Fruit fly (Drosophila melanogaster) whole organism, embryonic: Measurements from ENCODE around the gene HtrA2.

Experiments
- Bgb ChIP-seq: fragments of 200-800 bp; sonication (Bioruptor generic); IDR thresholded peaks from 2 replicates; pipeline ENCODE4 v1.3.6; 2022; ENCODE audit warnings: missing biosample characterization, missing genetic modification characterization; ENCODE audit not compliant: partially characterized antibody
- CG10431 ChIP-seq: fragments of 200-800 bp; sonication (Bioruptor generic); optimal IDR thresholded peaks from 3 replicates; lab custom pipeline; 2018; ENCODE audit warnings: missing biosample characterization, mild to moderate bottlenecking, missing genetic modification characterization
- CG11456 ChIP-seq: fragments of 200-800 bp; sonication (Bioruptor generic); IDR thresholded peaks from 3 replicates; pipeline ENCODE4 v1.3.6; 2022; ENCODE audit warnings: missing biosample characterization, missing genetic modification characterization
- CG12236 ChIP-seq: fragments of 200-800 bp; sonication (Bioruptor generic); optimal IDR thresholded peaks from 2 replicates; lab custom pipeline; 2016; ENCODE audit warnings: missing biosample characterization, missing genetic modification characterization
- CG12942 ChIP-seq: fragments of 200-800 bp; sonication (Bioruptor generic); optimal IDR thresholded peaks from 3 replicates; lab custom pipeline; 2016; ENCODE audit warnings: missing biosample characterization, missing genetic modification characterization
- CG1529 ChIP-seq: fragments of 200-800 bp; sonication (Bioruptor generic); optimal IDR thresholded peaks from 3 replicates; lab custom pipeline; 2018; ENCODE audit warnings: missing biosample characterization, missing genetic modification characterization
- CG15601 ChIP-seq: fragments of 200-800 bp; sonication (Bioruptor generic); optimal IDR thresholded peaks from 3 replicates; lab custom pipeline; 2019; ENCODE audit warnings: missing biosample characterization, mild to moderate bottlenecking, missing genetic modification characterization, moderate library complexity
- CG1602 ChIP-seq: fragments of 200-800 bp; sonication (Bioruptor generic); optimal IDR thresholded peaks from 3 replicates; lab custom pipeline; 2016; ENCODE audit warnings: missing biosample characterization, missing genetic modification characterization
- CG1832 ChIP-seq: fragments of 200-800 bp; sonication (Bioruptor generic); optimal IDR thresholded peaks from 2 replicates; lab custom pipeline; 2017; ENCODE audit warnings: missing biosample characterization, mild to moderate bottlenecking, missing genetic modification characterization, inconsistent platforms
- CG2116 ChIP-seq: fragments of 200-800 bp; sonication (Bioruptor generic); optimal IDR thresholded peaks from 3 replicates; lab custom pipeline; 2018; ENCODE audit warnings: missing biosample characterization, mild to moderate bottlenecking, missing genetic modification characterization
- CG2678 ChIP-seq: fragments of 200-800 bp; sonication (Bioruptor generic); optimal IDR thresholded peaks from 3 replicates; lab custom pipeline; 2019; ENCODE audit warnings: missing biosample characterization, mild to moderate bottlenecking, missing genetic modification characterization, moderate library complexity
- CG30431 ChIP-seq: fragments of 200-800 bp; sonication (Bioruptor generic); optimal IDR thresholded peaks from 2 replicates; lab custom pipeline; 2017; ENCODE audit warnings: missing biosample characterization, missing genetic modification characterization
- CG3163 ChIP-seq: fragments of 200-800 bp; sonication (Bioruptor generic); optimal IDR thresholded peaks from 3 replicates; lab custom pipeline; 2016; ENCODE audit warnings: missing biosample characterization, missing genetic modification characterization
- CG32532 ChIP-seq: fragments of 200-800 bp; sonication (Bioruptor generic); IDR thresholded peaks from 2 replicates; pipeline ENCODE4 v1.3.6; 2022; ENCODE audit warnings: missing biosample characterization, missing genetic modification characterization
- CG33213 ChIP-seq: fragments of 200-800 bp; sonication (Bioruptor generic); optimal IDR thresholded peaks from 3 replicates; lab custom pipeline; 2016; ENCODE audit warnings: missing biosample characterization, missing genetic modification characterization
- CG3407 ChIP-seq: fragments of 200-800 bp; sonication (Bioruptor generic); optimal IDR thresholded peaks from 2 replicates; lab custom pipeline; 2018; ENCODE audit warnings: missing biosample characterization, mild to moderate bottlenecking, missing genetic modification characterization
- CG3995 ChIP-seq: fragments of 200-800 bp; sonication (Bioruptor generic); optimal IDR thresholded peaks from 3 replicates; lab custom pipeline; 2016; ENCODE audit warnings: missing biosample characterization, missing genetic modification characterization
- CG4730 ChIP-seq: fragments of 200-800 bp; sonication (Bioruptor generic); IDR thresholded peaks from 2 replicates; pipeline ENCODE4 v1.3.6; 2022; ENCODE audit warnings: missing biosample characterization, missing genetic modification characterization
- CG4820 ChIP-seq: fragments of 200-800 bp; sonication (Bioruptor generic); optimal IDR thresholded peaks from 3 replicates; lab custom pipeline; 2016; ENCODE audit warnings: missing biosample characterization, missing genetic modification characterization
- CG5953 ChIP-seq: fragments of 200-800 bp; sonication (Bioruptor generic); IDR thresholded peaks from 2 replicates; pipeline ENCODE4 v1.3.6; 2022; ENCODE audit warnings: missing biosample characterization, missing genetic modification characterization
- CG6854 ChIP-seq: fragments of 200-800 bp; sonication (Bioruptor generic); optimal IDR thresholded peaks from 3 replicates; lab custom pipeline; 2017; ENCODE audit warnings: missing biosample characterization, mild to moderate bottlenecking, missing genetic modification characterization
- CG7556 ChIP-seq: fragments of 200-800 bp; sonication (Bioruptor generic); optimal IDR thresholded peaks from 2 replicates; lab custom pipeline; 2017; ENCODE audit warnings: missing biosample characterization, mild to moderate bottlenecking, missing genetic modification characterization
- CG8281 ChIP-seq: fragments of 200-800 bp; sonication (Bioruptor generic); optimal IDR thresholded peaks from 2 replicates; lab custom pipeline; 2018; ENCODE audit warnings: missing biosample characterization, mild to moderate bottlenecking, missing genetic modification characterization, moderate library complexity
- CG8924 ChIP-seq: fragments of 200-800 bp; optimal IDR thresholded peaks from 3 replicates; lab custom pipeline; 2019; ENCODE audit warnings: missing biosample characterization, mild to moderate bottlenecking, missing genetic modification characterization, moderate library complexity
- Drgx ChIP-seq: fragments of 200-800 bp; sonication (Bioruptor generic); IDR thresholded peaks from 2 replicates; pipeline ENCODE4 v1.3.6; 2022; ENCODE audit warnings: missing biosample characterization, missing genetic modification characterization
- HLH54F ChIP-seq: fragments of 200-800 bp; sonication (Bioruptor generic); optimal IDR thresholded peaks from 3 replicates; lab custom pipeline; 2016; ENCODE audit warnings: missing biosample characterization, missing genetic modification characterization
- Mad ChIP-seq: fragments of 200-800 bp; sonication (Bioruptor generic); optimal IDR thresholded peaks from 2 replicates; lab custom pipeline; 2016; ENCODE audit warnings: missing biosample characterization, missing genetic modification characterization
- Meics ChIP-seq: fragments of 200-800 bp; sonication (Bioruptor generic); optimal IDR thresholded peaks from 2 replicates; lab custom pipeline; 2017; ENCODE audit warnings: missing biosample characterization, mild to moderate bottlenecking, missing genetic modification characterization
- NC2β ChIP-seq: fragments of 200-800 bp; sonication (Bioruptor generic); optimal IDR thresholded peaks from 2 replicates; lab custom pipeline; 2016; ENCODE audit warnings: missing biosample characterization, missing genetic modification characterization
- Rfx ChIP-seq: fragments of 200-800 bp; sonication (Bioruptor generic); IDR thresholded peaks from 2 replicates; pipeline ENCODE4 v1.3.6; 2022; ENCODE audit warnings: missing biosample characterization, missing genetic modification characterization
- Scr ChIP-seq: fragments of 200-800 bp; sonication (Bioruptor generic); IDR thresholded peaks from 2 replicates; pipeline ENCODE4 v1.3.6; 2022; ENCODE audit warnings: missing biosample characterization, missing genetic modification characterization; ENCODE audit not compliant: partially characterized antibody
- Sox100B ChIP-seq: fragments of 200-800 bp; sonication (Bioruptor generic); optimal IDR thresholded peaks from 3 replicates; lab custom pipeline; 2018; ENCODE audit warnings: missing biosample characterization, mild to moderate bottlenecking, missing genetic modification characterization
- Tbp ChIP-seq: fragments of >200 bp; optimal IDR thresholded peaks from 2 replicates; lab custom pipeline; 2018; ENCODE audit warnings: missing biosample characterization, missing genetic modification characterization
- Xrp1 ChIP-seq: fragments of 200-800 bp; sonication (Bioruptor generic); IDR thresholded peaks from 2 replicates; pipeline ENCODE4 v1.3.6; 2022; ENCODE audit warnings: missing biosample characterization, missing genetic modification characterization
- ara ChIP-seq: fragments of 200-800 bp; sonication (Bioruptor generic); IDR thresholded peaks from 2 replicates; pipeline ENCODE4 v1.3.6; 2022; ENCODE audit warnings: missing biosample characterization, missing genetic modification characterization
- dpn ChIP-seq, 2 experiments: fragments of 200-800 bp; sonication (Bioruptor generic); optimal IDR thresholded peaks; 3 replicates each; lab custom pipeline; 2016; ENCODE audit warnings: missing biosample characterization in 2 of 2, missing genetic modification characterization in 2 of 2
- fd64A ChIP-seq: fragments of 200-800 bp; sonication (Bioruptor generic); optimal IDR thresholded peaks from 3 replicates; lab custom pipeline; 2018; ENCODE audit warnings: missing biosample characterization, mild to moderate bottlenecking, missing genetic modification characterization
- ham ChIP-seq: fragments of 200-800 bp; sonication (Bioruptor generic); IDR thresholded peaks from 2 replicates; pipeline ENCODE4 v1.3.6; 2022; ENCODE audit warnings: missing biosample characterization, missing genetic modification characterization
- her ChIP-seq: fragments of 200-800 bp; sonication (Bioruptor generic); optimal IDR thresholded peaks from 2 replicates; lab custom pipeline; 2016; ENCODE audit warnings: missing biosample characterization, missing genetic modification characterization
- ind ChIP-seq: fragments of 200-800 bp; sonication (Bioruptor generic); optimal IDR thresholded peaks from 3 replicates; lab custom pipeline; 2016; ENCODE audit warnings: missing biosample characterization, missing genetic modification characterization
- phol ChIP-seq: fragments of 200-800 bp; sonication (Bioruptor generic); optimal IDR thresholded peaks from 3 replicates; lab custom pipeline; 2018; ENCODE audit warnings: missing biosample characterization, mild to moderate bottlenecking, missing genetic modification characterization, moderate library complexity
- pzg ChIP-seq: fragments of 200-800 bp; sonication (Bioruptor generic); optimal IDR thresholded peaks from 3 replicates; lab custom pipeline; 2018; ENCODE audit warnings: missing biosample characterization, mild to moderate bottlenecking, missing genetic modification characterization, moderate library complexity
- sc ChIP-seq, 3 experiments: fragments of >200 bp in 2 of 3; fragments of 200-800 bp in 1 of 3; sonication (Bioruptor generic) in 1 of 3; optimal IDR thresholded peaks; 2 replicates in 2 of 3; 3 replicates in 1 of 3; lab custom pipeline; 2017; ENCODE audit warnings: mild to moderate bottlenecking in 1 of 3, missing biosample characterization in 1 of 3, missing genetic modification characterization in 1 of 3, missing genetic modification reagents in 1 of 3
- sens ChIP-seq: fragments of 200-800 bp; sonication (Bioruptor generic); peaks from one replicate; lab custom pipeline; 2016; ENCODE audit warnings: missing biosample characterization, missing genetic modification characterization
- sima ChIP-seq: fragments of 200-800 bp; sonication (Bioruptor generic); optimal IDR thresholded peaks from 2 replicates; lab custom pipeline; 2016; ENCODE audit warnings: missing biosample characterization, missing genetic modification characterization
- sqz ChIP-seq: fragments of 200-800 bp; sonication (Bioruptor generic); optimal IDR thresholded peaks from 3 replicates; lab custom pipeline; 2018; ENCODE audit warnings: missing biosample characterization, mild to moderate bottlenecking, missing genetic modification characterization
- stwl ChIP-seq: fragments of 200-800 bp; sonication (Bioruptor generic); optimal IDR thresholded peaks from 3 replicates; lab custom pipeline; 2018; ENCODE audit warnings: missing biosample characterization, mild to moderate bottlenecking, missing genetic modification characterization, moderate library complexity
- tio ChIP-seq: fragments of 200-800 bp; sonication (Bioruptor generic); optimal IDR thresholded peaks from 2 replicates; lab custom pipeline; 2017; ENCODE audit warnings: missing biosample characterization, missing genetic modification characterization, inconsistent platforms
- unc-4 ChIP-seq: fragments of 200-800 bp; sonication (Bioruptor generic); IDR thresholded peaks from 2 replicates; pipeline ENCODE4 v1.3.6; 2022; ENCODE audit warnings: missing biosample characterization, missing genetic modification characterization; ENCODE audit not compliant: partially characterized antibody

HtrA2 gene

DNA sequence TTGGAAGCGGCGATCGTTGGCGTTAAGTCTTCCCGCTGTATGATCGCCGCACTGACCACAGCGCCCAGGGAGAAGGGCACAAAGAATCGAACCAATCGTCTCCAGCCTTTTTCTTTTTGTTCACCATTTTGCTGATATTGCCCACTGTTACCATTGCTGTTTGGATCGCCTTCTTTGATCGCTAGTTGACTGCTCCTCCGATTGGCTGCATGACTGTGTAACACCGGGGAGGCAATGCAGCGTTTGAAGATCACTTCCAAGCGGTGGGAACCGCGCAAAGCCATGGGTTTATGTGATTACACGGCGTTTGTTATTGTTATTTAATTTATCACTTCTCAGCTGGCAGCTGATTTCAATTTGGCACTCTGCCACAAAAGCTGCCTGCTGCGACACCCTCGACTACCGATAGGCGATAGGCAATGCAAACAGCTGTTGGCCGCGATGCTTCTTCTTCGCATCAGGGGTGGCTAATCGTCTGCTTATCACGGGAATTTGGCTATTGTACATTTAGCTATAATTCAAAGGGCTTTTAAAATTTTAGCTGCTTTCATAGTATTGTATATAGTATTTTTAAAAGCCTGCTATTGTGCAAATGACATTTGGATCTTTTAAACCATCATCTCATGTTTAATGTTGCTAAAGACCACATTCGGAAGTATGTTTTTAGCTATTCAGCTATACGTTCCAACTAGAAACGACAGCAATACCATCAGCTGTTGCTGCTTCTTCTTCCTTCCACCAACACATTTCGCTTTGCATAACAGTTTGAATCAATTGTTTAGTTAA, at the start of gene HtrA2, which contains the start of gene mRpL11 (continued):
- peak; percentile 69 for TF ChIP-seq Mad (GFP tag; lab: Kevin White, UChicago)
- peak; percentile 1 for TF ChIP-seq CG8281
- no peak for TF ChIP-seq CG30431 (GFP tag; lab: Kevin White, UChicago)
- peak; percentile 89 for TF ChIP-seq pzg (GFP tag; lab: Kevin White, UChicago)
- no peak for TF ChIP-seq ara
- TF ChIP-seq CG6854 (GFP tag; lab: Kevin White, UChicago): no peak
- TF ChIP-seq tio: peak; percentile 18
- peak; percentile 63 for TF ChIP-seq CG3995 (GFP tag; lab: Kevin White, UChicago)
- no peak for TF ChIP-seq CG4730
- no peak for TF ChIP-seq Xrp1
- TF ChIP-seq CG2116 (GFP tag; lab: Kevin White, UChicago): peak; percentile 57
- 0 out of 2 replicates have a peak, but pooled peaks have one; percentile 31 for TF ChIP-seq unc-4
- peak; percentile 84 for TF ChIP-seq Tbp (GFP tag; lab: Kevin White, UChicago)
- no peak for TF ChIP-seq fd64A (GFP tag; lab: Kevin White, UChicago)
- TF ChIP-seq CG4820 (GFP tag; lab: Kevin White, UChicago): peak; percentile 39
- TF ChIP-seq stwl (tag; lab: Kevin White, UChicago): peak; percentile 81
- no peak for TF ChIP-seq CG2678
- TF ChIP-seq Scr (GFP tag; lab: Robert Waterston, UW): no peak; the same call in 1 of the 2 replicates
- TF ChIP-seq CG12236: no peak
- peak; percentile 32 for TF ChIP-seq NC2β
- TF ChIP-seq CG33213 (GFP tag; lab: Kevin White, UChicago): peak; percentile 18
- peak; percentile 77 for TF ChIP-seq Rfx (GFP tag; lab: Robert Waterston, UW)
- peak; percentile 42 for TF ChIP-seq Sox100B (GFP tag; lab: Kevin White, UChicago)
- peak; percentile 39 for TF ChIP-seq CG1602
- TF ChIP-seq sens: peak; percentile 93
- TF ChIP-seq CG8924 (tag; lab: Kevin White, UChicago): peak; percentile 62
- peak; percentile 68 for TF ChIP-seq phol (tag; lab: Kevin White, UChicago)
- TF ChIP-seq CG1832 (GFP tag; lab: Kevin White, UChicago): no peak
- TF ChIP-seq Meics (GFP tag; lab: Kevin White, UChicago): peak; percentile 34
- no peak for TF ChIP-seq sima (GFP tag; lab: Kevin White, UChicago)
- peak; percentile 1 for TF ChIP-seq CG1529 (GFP tag; lab: Kevin White, UChicago)
- TF ChIP-seq CG10431 (GFP tag; lab: Kevin White, UChicago): no peak
- peak; percentile 56 for TF ChIP-seq ind (GFP tag; lab: Kevin White, UChicago)
- TF ChIP-seq CG11456: peak; percentile 53; the same call in 2 of the 3 replicates
- TF ChIP-seq CG3407 (GFP tag; lab: Kevin White, UChicago): peak; percentile 25
- TF ChIP-seq sqz: no peak
- TF ChIP-seq CG5953 (GFP tag; lab: Robert Waterston, UW): no peak
- peak; percentile 51 for TF ChIP-seq her (GFP tag; lab: Kevin White, UChicago)
- no peak for TF ChIP-seq sc (optimal IDR thresholded peaks at IDR 0.05; lab: Kevin White, UChicago)
- no peak for TF ChIP-seq sc (GFP tag; optimal IDR thresholded peaks at IDR 0.05; lab: Kevin White, UChicago)
- TF ChIP-seq CG3163 (GFP tag; lab: Kevin White, UChicago): peak; percentile 52
- no peak for TF ChIP-seq ham (GFP tag; lab: Robert Waterston, UW)
- TF ChIP-seq CG15601: peak; percentile 93
- no peak for TF ChIP-seq CG7556 (GFP tag; lab: Kevin White, UChicago)
- no peak for TF ChIP-seq Drgx (GFP tag; lab: Robert Waterston, UW)
- peak; percentile 58 for TF ChIP-seq Bgb (GFP tag; lab: Robert Waterston, UW)
- TF ChIP-seq CG12942 (GFP tag; lab: Kevin White, UChicago): no peak
- peak; percentile 77 for TF ChIP-seq HLH54F (GFP tag; lab: Kevin White, UChicago)
- peak; percentile 63 for TF ChIP-seq CG32532 (GFP tag; lab: Robert Waterston, UW)
- peak; percentile 64 to 66 for TF ChIP-seq dpn (GFP tag; optimal IDR thresholded peaks at IDR 0.05; lab: Kevin White, UChicago)
